Fruit fly (Drosophila melanogaster): ENCODE results near the gene CG7920.

The CG7920 gene

dm6 chr3R:29983073-29983544, 32.0 kb downstream of the CG7920 start, which contains the start of gene CG7896 (continued):
- TF ChIP-seq luna (GFP tag; optimal IDR thresholded peaks at IDR 0.05) (no peak), CG8944 (GFP tag; optimal IDR thresholded peaks at IDR 0.05) (no peak), E2f1 (GFP tag; IDR thresholded peaks at IDR 0.05) (peak; percentile 76), CG11085 (GFP tag; IDR thresholded peaks at IDR 0.05) (peak; percentile 49; the same call in 1 of the 2 replicates), al (GFP tag; IDR thresholded peaks at IDR 0.05) (peak; percentile 81), jing (GFP tag; optimal IDR thresholded peaks at IDR 0.05) (peak; percentile 8), CG18011 (GFP tag; optimal IDR thresholded peaks at IDR 0.05) (no peak), org-1 (GFP tag; optimal IDR thresholded peaks at IDR 0.05) (peak; percentile 63), phol (tag; optimal IDR thresholded peaks at IDR 0.05) (peak; percentile 63), Hr3 (GFP tag; optimal IDR thresholded peaks at IDR 0.05) (peak; percentile 65), onecut (GFP tag; IDR thresholded peaks at IDR 0.05) (peak; percentile 59), Six4 (GFP tag; optimal IDR thresholded peaks at IDR 0.05) (peak; percentile 25), sug (tag; optimal IDR thresholded peaks at IDR 0.05) (peak; percentile 53), Drgx (GFP tag; IDR thresholded peaks at IDR 0.05) (peak; percentile 90), gcm2 (GFP tag; optimal IDR thresholded peaks at IDR 0.05) (no peak), CG5953 (GFP tag; IDR thresholded peaks at IDR 0.05) (peak; percentile 49; the same call in 1 of the 2 replicates), maf-S (GFP tag; optimal IDR thresholded peaks at IDR 0.05) (no peak), danr (GFP tag; IDR thresholded peaks at IDR 0.05) (peak; percentile 73), ap (GFP tag; IDR thresholded peaks at IDR 0.05) (no peak), ham (GFP tag; IDR thresholded peaks at IDR 0.05) (0 out of 2 replicates have a peak, but pooled peaks have one; percentile 38), CG31224 (GFP tag; IDR thresholded peaks at IDR 0.05) (peak; percentile 72), Hmr (GFP tag; optimal IDR thresholded peaks at IDR 0.05) (peak; percentile 67), shn (GFP tag; optimal IDR thresholded peaks at IDR 0.05) (no peak), Dek (tag; optimal IDR thresholded peaks at IDR 0.05) (peak; percentile 24), CG12744 (GFP tag; optimal IDR thresholded peaks at IDR 0.05) (no peak), BtbVII (GFP tag; optimal IDR thresholded peaks at IDR 0.05) (peak; percentile 48), CG6272 (GFP tag; IDR thresholded peaks at IDR 0.05) (peak; percentile 76), D (optimal IDR thresholded peaks at IDR 0.05) (no peak), D (GFP tag; optimal IDR thresholded peaks at IDR 0.05) (peak; percentile 43), az2 (GFP tag; optimal IDR thresholded peaks at IDR 0.05) (peak; percentile 69), CG12391 (tag; optimal IDR thresholded peaks at IDR 0.05) (peak; percentile 65), chm (GFP tag; IDR thresholded peaks at IDR 0.05) (no peak), CTCF (GFP tag; optimal IDR thresholded peaks at IDR 0.05) (no peak), Doc3 (GFP tag; IDR thresholded peaks at IDR 0.05; ENCODE audit: partially characterized antibody) (0 out of 3 replicates have a peak, but pooled peaks have one; percentile 9), gro (GFP tag; optimal IDR thresholded peaks at IDR 0.05) (no peak), CG4617 (GFP tag; optimal IDR thresholded peaks at IDR 0.05; ENCODE audit: borderline replicate concordance) (peak; percentile 1), Lhr (GFP tag; optimal IDR thresholded peaks at IDR 0.05) (no peak), CG3838 (GFP tag; optimal IDR thresholded peaks at IDR 0.05) (no peak), CG3407 (GFP tag; optimal IDR thresholded peaks at IDR 0.05) (peak; percentile 37), Hr39 (optimal IDR thresholded peaks at IDR 0.05) (no peak), Optix (GFP tag; IDR thresholded peaks at IDR 0.05) (0 out of 3 replicates have a peak, but pooled peaks have one; percentile 30), odd (GFP tag; optimal IDR thresholded peaks at IDR 0.05) (peak; percentile 59), CG34422 (GFP tag; IDR thresholded peaks at IDR 0.05) (peak; percentile 71; the same call in 2 of the 3 replicates), CG6254 (GFP tag; optimal IDR thresholded peaks at IDR 0.05) (peak; percentile 41), CG31441 (GFP tag; IDR thresholded peaks at IDR 0.05) (peak; percentile 84), run (tag; optimal IDR thresholded peaks at IDR 0.05) (no peak), bbx (GFP tag; IDR thresholded peaks at IDR 0.05; ENCODE audit: partially characterized antibody) (0 out of 2 replicates have a peak, but pooled peaks have one; percentile 30), CG15479 (GFP tag; optimal IDR thresholded peaks at IDR 0.05) (no peak), CG17361 (GFP tag; IDR thresholded peaks at IDR 0.05) (peak; percentile 86), schlank (tag; optimal IDR thresholded peaks at IDR 0.05) (no peak), CG10267 (tag; optimal IDR thresholded peaks at IDR 0.05) (peak; percentile 55), usp (GFP tag; optimal IDR thresholded peaks at IDR 0.05) (no peak), CG9876 (GFP tag; optimal IDR thresholded peaks at IDR 0.05) (no peak)
